Fruit fly (Drosophila melanogaster): ENCODE data around the gene CG6244.
A peak's percentile ranks its signal among the peaks of the same experiment; 100 is the strongest.

CG6244 gene

DNA sequence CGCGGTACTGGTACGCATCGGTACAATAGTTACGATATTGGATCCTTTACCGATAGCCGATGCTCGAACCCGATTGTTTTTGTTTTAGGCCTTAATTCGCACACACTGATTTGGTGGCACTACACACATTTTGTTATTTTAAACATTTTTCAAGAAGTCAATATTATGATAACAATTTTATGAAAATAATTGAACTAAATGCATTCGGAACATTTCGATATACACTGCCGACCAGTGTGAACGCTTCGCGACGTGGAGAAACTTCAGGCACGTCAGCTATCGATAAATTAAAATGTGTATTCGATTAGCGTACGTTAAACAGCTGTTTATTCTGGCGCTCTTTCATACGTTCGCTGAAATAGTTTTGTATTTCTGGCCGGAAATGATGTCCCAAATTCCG is 24.0 kb downstream of the CG6244 start, which contains the start of gene CG12713 (continued):
- TF ChIP-seq Hr39 (optimal IDR thresholded peaks at IDR 0.05): no peak
- no peak for TF ChIP-seq Deaf1 (tag; optimal IDR thresholded peaks at IDR 0.05)
- TF ChIP-seq phol (tag; optimal IDR thresholded peaks at IDR 0.05): peak; percentile 69
- no peak for TF ChIP-seq CG2875 (GFP tag; optimal IDR thresholded peaks at IDR 0.05)
- peak; percentile 24 for TF ChIP-seq lilli (GFP tag; optimal IDR thresholded peaks at IDR 0.05)
- TF ChIP-seq E2f1 (GFP tag; IDR thresholded peaks at IDR 0.05): no peak
- peak; percentile 78 for TF ChIP-seq vnd (GFP tag; IDR thresholded peaks at IDR 0.05; ENCODE audit: partially characterized antibody)
- no peak for TF ChIP-seq sob (GFP tag; IDR thresholded peaks at IDR 0.05)
- TF ChIP-seq CG9817 (tag; optimal IDR thresholded peaks at IDR 0.05): no peak
- TF ChIP-seq Med (GFP tag): peak; percentile 89
- TF ChIP-seq CG17328 (GFP tag; IDR thresholded peaks at IDR 0.05): no peak
- peak; percentile 24 for TF ChIP-seq CG2202 (tag; optimal IDR thresholded peaks at IDR 0.05)
- TF ChIP-seq kay (GFP tag; optimal IDR thresholded peaks at IDR 0.05): no peak
- no peak for TF ChIP-seq twi (tag; optimal IDR thresholded peaks at IDR 0.05)
- no peak for TF ChIP-seq lbe (GFP tag; optimal IDR thresholded peaks at IDR 0.05)
- TF ChIP-seq CG3995 (GFP tag; optimal IDR thresholded peaks at IDR 0.05): no peak
- no peak for TF ChIP-seq luna (GFP tag; optimal IDR thresholded peaks at IDR 0.05)
- TF ChIP-seq Nf-YC (tag; optimal IDR thresholded peaks at IDR 0.05): no peak
- peak; percentile 36 for TF ChIP-seq CG33213 (GFP tag; optimal IDR thresholded peaks at IDR 0.05)
- TF ChIP-seq gcm (GFP tag; optimal IDR thresholded peaks at IDR 0.05): no peak
- no peak for TF ChIP-seq Bteb2 (GFP tag; optimal IDR thresholded peaks at IDR 0.05)
- no peak for TF ChIP-seq CG7556 (GFP tag; optimal IDR thresholded peaks at IDR 0.05)
- no peak for TF ChIP-seq lab (GFP tag; optimal IDR thresholded peaks at IDR 0.05)
- TF ChIP-seq caup (GFP tag; optimal IDR thresholded peaks at IDR 0.05; ENCODE audit: severe bottlenecking): no peak
- peak; percentile 57 for TF ChIP-seq CoRest (tag; optimal IDR thresholded peaks at IDR 0.05)
- TF ChIP-seq CG10366 (GFP tag; IDR thresholded peaks at IDR 0.05): no peak
- TF ChIP-seq CG10267 (tag; optimal IDR thresholded peaks at IDR 0.05): peak; percentile 45
- no peak for TF ChIP-seq GATAe (GFP tag; conservative IDR thresholded peaks at IDR 0.05)
- no peak for TF ChIP-seq aop (GFP tag; IDR thresholded peaks at IDR 0.05)
- TF ChIP-seq az2 (GFP tag; optimal IDR thresholded peaks at IDR 0.05): no peak
- peak; percentile 40 for TF ChIP-seq gem (tag; optimal IDR thresholded peaks at IDR 0.05)
- no peak for TF ChIP-seq CG3847 (GFP tag; IDR thresholded peaks at IDR 0.05)
- TF ChIP-seq Opbp (GFP tag; IDR thresholded peaks at IDR 0.05; ENCODE audit: partially characterized antibody): peak; percentile 80; the same call in 2 of the 3 replicates
- peak in 1 of 2 experiments; percentile 22 for TF ChIP-seq insv (GFP tag; optimal IDR thresholded peaks at IDR 0.05)
- TF ChIP-seq CG18599 (GFP tag; optimal IDR thresholded peaks at IDR 0.05): no peak
- TF ChIP-seq inv (GFP tag; IDR thresholded peaks at IDR 0.05; ENCODE audit: partially characterized antibody): peak; percentile 64
- TF ChIP-seq CG2129 (GFP tag; IDR thresholded peaks at IDR 0.05; ENCODE audit: partially characterized antibody): peak; percentile 38; the same call in 1 of the 2 replicates
- no peak for TF ChIP-seq CG15011 (GFP tag; optimal IDR thresholded peaks at IDR 0.05)
- TF ChIP-seq mld (GFP tag; IDR thresholded peaks at IDR 0.05; ENCODE audit: partially characterized antibody): peak; percentile 65; the same call in 2 of the 3 replicates
- no peak for TF ChIP-seq CG14965 (GFP tag; optimal IDR thresholded peaks at IDR 0.05; ENCODE audit: borderline replicate concordance)
- TF ChIP-seq gt (GFP tag; IDR thresholded peaks at IDR 0.05): no peak
- no peak for TF ChIP-seq sd (tag; optimal IDR thresholded peaks at IDR 0.05)
- TF ChIP-seq Optix (GFP tag; IDR thresholded peaks at IDR 0.05): no peak
- no peak for TF ChIP-seq CG5245 (GFP tag; optimal IDR thresholded peaks at IDR 0.05)
- TF ChIP-seq CG11696 (GFP tag; IDR thresholded peaks at IDR 0.05): no peak
- TF ChIP-seq CG17829 (tag; optimal IDR thresholded peaks at IDR 0.05): peak; percentile 59
- peak; percentile 8 for TF ChIP-seq Six4 (GFP tag; optimal IDR thresholded peaks at IDR 0.05)
- TF ChIP-seq sug (tag; optimal IDR thresholded peaks at IDR 0.05): peak; percentile 7
- peak; percentile 84 for TF ChIP-seq hb (GFP tag; IDR thresholded peaks at IDR 0.05; ENCODE audit: partially characterized antibody)
- no peak for TF ChIP-seq CrebB (tag; optimal IDR thresholded peaks at IDR 0.05)
- TF ChIP-seq CG3726 (GFP tag; IDR thresholded peaks at IDR 0.05): no peak

Measured in whole organism, embryonic.